Worm (Caenorhabditis elegans) whole organism, L1 larva: ENCODE measurements around the gene rike-1.

Experiments used
- C34B4.2 ChIP-seq: sonication (generic microtip); optimal IDR thresholded peaks from 2 replicates; lab custom pipeline; 2017; ENCODE audit warnings: mild to moderate bottlenecking, missing genetic modification characterization, missing compliant biosample characterization
- alr-1 ChIP-seq: fragments of 200-800 bp; sonication (Bioruptor generic); optimal IDR thresholded peaks from 2 replicates; lab custom pipeline; 2018; ENCODE audit warnings: borderline replicate concordance, mild to moderate bottlenecking, missing genetic modification characterization, missing compliant biosample characterization
- ceh-8 ChIP-seq: fragments of 200-800 bp; sonication (Bioruptor generic); optimal IDR thresholded peaks from 2 replicates; lab custom pipeline; 2018; ENCODE audit warnings: mild to moderate bottlenecking, missing genetic modification characterization, moderate library complexity, missing compliant biosample characterization
- fkh-10 ChIP-seq: sonication (generic microtip); optimal IDR thresholded peaks from 2 replicates; lab custom pipeline; 2017; ENCODE audit warnings: missing biosample characterization, missing genetic modification reagents, missing genetic modification characterization
- hlh-4 ChIP-seq: sonication (generic microtip); optimal IDR thresholded peaks from 2 replicates; lab custom pipeline; 2016; ENCODE audit warnings: mild to moderate bottlenecking, missing genetic modification characterization, missing compliant biosample characterization
- lin-39 ChIP-seq: fragments of 150-350 bp; optimal IDR thresholded peaks from 2 replicates; lab custom pipeline; 2014; ENCODE audit warnings: missing biosample characterization, missing genetic modification reagents, missing genetic modification characterization
- nhr-11 ChIP-seq: fragments of 150-350 bp; optimal IDR thresholded peaks from 2 replicates; lab custom pipeline; 2014; ENCODE audit warnings: missing biosample characterization, missing genetic modification characterization
- nhr-76 ChIP-seq: sonication (generic microtip); optimal IDR thresholded peaks from 2 replicates; lab custom pipeline; 2017; ENCODE audit warnings: missing biosample characterization, missing genetic modification characterization
- nhr-77 ChIP-seq: fragments of 150-350 bp; optimal IDR thresholded peaks from 2 replicates; lab custom pipeline; 2014; ENCODE audit warnings: missing biosample characterization, missing genetic modification characterization
- skn-1 ChIP-seq: fragments of 150-350 bp; optimal IDR thresholded peaks from 2 replicates; lab custom pipeline; 2014; ENCODE audit warnings: missing biosample characterization, missing genetic modification characterization
- tbx-2 ChIP-seq: sonication (generic microtip); optimal IDR thresholded peaks from 2 replicates; lab custom pipeline; 2016; ENCODE audit warnings: missing genetic modification characterization, missing compliant biosample characterization
- ztf-11 ChIP-seq, 2 experiments: sonication (generic microtip); optimal IDR thresholded peaks; 2 replicates each; lab custom pipeline; 2016 to 2017; ENCODE audit warnings: missing genetic modification characterization in 2 of 2, missing biosample characterization in 1 of 2, missing compliant biosample characterization in 1 of 2
- ztf-4 ChIP-seq: fragments of 150-350 bp; optimal IDR thresholded peaks from 2 replicates; lab custom pipeline; 2014; ENCODE audit warnings: missing biosample characterization, missing genetic modification characterization

DNA sequence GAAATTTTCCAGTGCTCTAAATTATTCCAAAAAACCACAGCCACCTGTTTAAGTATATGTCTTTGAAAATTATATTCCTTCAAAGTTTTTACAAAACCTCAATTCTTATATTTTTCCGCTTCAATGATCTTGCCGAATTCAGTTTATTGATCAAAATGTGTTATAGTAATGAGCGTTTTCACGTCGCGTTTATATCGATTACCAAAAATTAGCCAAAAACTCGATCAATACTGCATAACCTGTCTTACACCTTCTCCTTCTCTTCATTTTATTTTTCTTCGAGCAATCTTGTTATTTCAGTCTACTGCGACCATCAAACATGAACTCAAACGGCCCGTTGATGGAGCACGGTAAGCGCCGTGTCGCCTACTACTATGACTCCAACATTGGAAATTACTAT, 20.6 kb downstream of the rike-1 start, which contains the start of gene hda-1:
- TF ChIP-seq skn-1 (no peak), lin-39 (no peak), fkh-10 (GFP tag; lab: Kevin White, UChicago) (no peak), nhr-76 (tag; lab: Kevin White, UChicago) (no peak), ztf-11 (tag; optimal IDR thresholded peaks at IDR 0.05; lab: Kevin White, UChicago) (no peak), alr-1 (tag; lab: Kevin White, UChicago) (no peak), ztf-4 (tag; lab: Kevin White, UChicago) (no peak), hlh-4 (tag; lab: Kevin White, UChicago) (no peak), nhr-11 (tag; lab: Kevin White, UChicago) (no peak), ceh-8 (no peak), tbx-2 (no peak), C34B4.2 (tag; lab: Kevin White, UChicago) (no peak), nhr-77 (tag; lab: Kevin White, UChicago) (no peak)
